Fruit fly (Drosophila melanogaster): ENCODE measurements around the gene Ostgamma.

DNA sequence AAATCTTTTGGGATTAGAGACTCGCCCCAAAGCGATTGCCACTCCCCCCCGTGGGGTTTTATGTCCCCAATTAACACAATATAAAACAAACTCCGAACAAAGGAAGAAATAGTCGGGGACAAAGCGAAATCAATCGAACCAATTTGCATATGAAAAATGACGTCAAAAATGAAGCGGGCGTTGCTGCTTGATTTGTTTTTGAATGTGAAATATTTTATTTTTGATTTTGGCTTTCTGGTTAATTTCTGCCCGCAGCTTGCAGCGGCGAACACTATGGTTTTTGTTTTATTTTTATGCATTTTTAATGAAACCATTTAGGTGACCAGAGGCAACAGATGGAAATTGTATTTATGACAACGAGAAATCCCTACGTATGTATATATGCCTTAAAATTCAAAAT is 39.3 kb downstream of the Ostgamma start:
- no peak for TF ChIP-seq toe (GFP tag; optimal IDR thresholded peaks at IDR 0.05)
- no peak for TF ChIP-seq tj (GFP tag; optimal IDR thresholded peaks at IDR 0.05)
- TF ChIP-seq CG33017 (tag; optimal IDR thresholded peaks at IDR 0.05), result no peak
- TF ChIP-seq Mnt (GFP tag; optimal IDR thresholded peaks at IDR 0.05), result no peak
- no peak for TF ChIP-seq pad (GFP tag; optimal IDR thresholded peaks at IDR 0.05)
- TF ChIP-seq Crg-1 (GFP tag; optimal IDR thresholded peaks at IDR 0.05), result no peak
- no peak for TF ChIP-seq cnc (optimal IDR thresholded peaks at IDR 0.05)
- no peak for TF ChIP-seq kay (GFP tag; ENCODE audit: borderline replicate concordance)
- TF ChIP-seq cic (GFP tag; optimal IDR thresholded peaks at IDR 0.05), result no peak
- TF ChIP-seq CG5204 (GFP tag; optimal IDR thresholded peaks at IDR 0.05), result no peak
- no peak for TF ChIP-seq Hr96 (GFP tag; optimal IDR thresholded peaks at IDR 0.05)
- TF ChIP-seq CG7045 (GFP tag; optimal IDR thresholded peaks at IDR 0.05), result no peak
- no peak for TF ChIP-seq Clk (GFP tag; optimal IDR thresholded peaks at IDR 0.05)
